Fruit fly (Drosophila melanogaster) whole organism, prepupa: ENCODE results near the gene chas.

ENCODE experiments used
- Blimp-1 ChIP-seq: fragments of 200-800 bp; sonication (Bioruptor generic); optimal IDR thresholded peaks from 3 replicates; lab custom pipeline; 2017; ENCODE audit warnings: missing biosample characterization, missing genetic modification characterization, mild to moderate bottlenecking, moderate library complexity, missing genetic modification reagents
- CG10631 ChIP-seq: fragments of 200-800 bp; sonication (Bioruptor generic); optimal IDR thresholded peaks from 2 replicates; lab custom pipeline; 2016; ENCODE audit warnings: missing biosample characterization, missing genetic modification characterization
- CG10669 ChIP-seq: fragments of 200-800 bp; sonication (Bioruptor generic); optimal IDR thresholded peaks from 3 replicates; lab custom pipeline; 2018; ENCODE audit warnings: missing biosample characterization, mild to moderate bottlenecking, missing genetic modification characterization, moderate library complexity
- CG11902 ChIP-seq: fragments of 200-800 bp; sonication (Bioruptor generic); optimal IDR thresholded peaks from 3 replicates; lab custom pipeline; 2016; ENCODE audit warnings: missing biosample characterization, missing genetic modification characterization
- CG15336 ChIP-seq: fragments of 200-800 bp; sonication (Bioruptor generic); IDR thresholded peaks from 2 replicates; pipeline ENCODE4 v1.3.6; 2022; ENCODE audit warnings: missing biosample characterization, missing genetic modification characterization
- CG1621 ChIP-seq: fragments of 200-800 bp; sonication (Bioruptor generic); optimal IDR thresholded peaks from 3 replicates; lab custom pipeline; 2018; ENCODE audit warnings: missing biosample characterization, mild to moderate bottlenecking, missing genetic modification characterization
- CG16779 ChIP-seq: fragments of 200-800 bp; sonication (Bioruptor generic); optimal IDR thresholded peaks from 3 replicates; lab custom pipeline; 2017; ENCODE audit warnings: missing biosample characterization, mild to moderate bottlenecking, missing genetic modification characterization
- CG3032 ChIP-seq: fragments of 200-800 bp; optimal IDR thresholded peaks from 2 replicates; lab custom pipeline; 2019; ENCODE audit warnings: missing biosample characterization, mild to moderate bottlenecking, missing genetic modification characterization, moderate library complexity
- CG31627 ChIP-seq: fragments of 200-800 bp; sonication (Bioruptor generic); optimal IDR thresholded peaks from 3 replicates; lab custom pipeline; 2016; ENCODE audit warnings: missing biosample characterization, missing genetic modification characterization
- CG32006 ChIP-seq: fragments of 200-800 bp; sonication (Bioruptor generic); optimal IDR thresholded peaks from 3 replicates; lab custom pipeline; 2017; ENCODE audit warnings: missing biosample characterization, mild to moderate bottlenecking, missing genetic modification characterization
- CG6163 ChIP-seq: fragments of 200-800 bp; sonication (Bioruptor generic); IDR thresholded peaks from 3 replicates; pipeline ENCODE4 v1.3.6; 2022; ENCODE audit warnings: missing biosample characterization, missing genetic modification characterization
- CG6276 ChIP-seq: fragments of 200-800 bp; sonication (Bioruptor generic); optimal IDR thresholded peaks from 2 replicates; lab custom pipeline; 2017; ENCODE audit warnings: missing biosample characterization, mild to moderate bottlenecking, missing genetic modification characterization
- CG6792 ChIP-seq: fragments of 200-800 bp; sonication (Bioruptor generic); optimal IDR thresholded peaks from 3 replicates; lab custom pipeline; 2016; ENCODE audit warnings: missing biosample characterization, missing genetic modification characterization
- CG6808 ChIP-seq: fragments of 200-800 bp; sonication (Bioruptor generic); optimal IDR thresholded peaks from 3 replicates; lab custom pipeline; 2017; ENCODE audit warnings: missing biosample characterization, missing genetic modification characterization, mild to moderate bottlenecking, moderate library complexity, missing genetic modification reagents
- CG6854 ChIP-seq: fragments of 200-800 bp; sonication (Bioruptor generic); optimal IDR thresholded peaks from 2 replicates; lab custom pipeline; 2017; ENCODE audit warnings: missing biosample characterization, mild to moderate bottlenecking, missing genetic modification characterization
- CG7368 ChIP-seq: fragments of 200-800 bp; sonication (Bioruptor generic); optimal IDR thresholded peaks from 3 replicates; lab custom pipeline; 2016; ENCODE audit warnings: missing biosample characterization, missing genetic modification characterization
- CG8119 ChIP-seq: fragments of 200-800 bp; sonication (Bioruptor generic); IDR thresholded peaks from 3 replicates; pipeline ENCODE4 v1.3.6; 2022; ENCODE audit warnings: missing biosample characterization, missing genetic modification characterization
- CG8632 ChIP-seq: fragments of 200-800 bp; sonication (Bioruptor generic); optimal IDR thresholded peaks from 3 replicates; lab custom pipeline; 2016; ENCODE audit warnings: missing biosample characterization, missing genetic modification characterization
- CG9139 ChIP-seq: fragments of 200-800 bp; sonication (Bioruptor generic); optimal IDR thresholded peaks from 3 replicates; lab custom pipeline; 2017; ENCODE audit warnings: missing biosample characterization, mild to moderate bottlenecking, missing genetic modification characterization
- Eip75B ChIP-seq: fragments of 200-800 bp; sonication (Bioruptor generic); optimal IDR thresholded peaks from 3 replicates; lab custom pipeline; 2016; ENCODE audit warnings: missing biosample characterization, missing genetic modification characterization
- Eip78C ChIP-seq: fragments of 200-800 bp; sonication (Bioruptor generic); peaks from one replicate; lab custom pipeline; 2016; ENCODE audit warnings: missing biosample characterization, missing genetic modification characterization
- Eip93F ChIP-seq: fragments of 200-800 bp; sonication (Bioruptor generic); optimal IDR thresholded peaks from 2 replicates; lab custom pipeline; 2016; ENCODE audit warnings: missing biosample characterization, mild to moderate bottlenecking, missing genetic modification characterization
- Ets21C ChIP-seq: fragments of 200-800 bp; sonication (Bioruptor generic); optimal IDR thresholded peaks from 3 replicates; lab custom pipeline; 2016; ENCODE audit warnings: missing biosample characterization, missing genetic modification characterization
- Ets96B ChIP-seq: fragments of 200-800 bp; optimal IDR thresholded peaks from 2 replicates; lab custom pipeline; 2019; ENCODE audit warnings: missing biosample characterization, mild to moderate bottlenecking, missing genetic modification characterization, moderate library complexity
- Gug ChIP-seq: fragments of 200-800 bp; sonication (Bioruptor generic); IDR thresholded peaks from 2 replicates; pipeline ENCODE4 v1.3.6; 2022; ENCODE audit warnings: missing biosample characterization, missing genetic modification characterization
- Hr39 ChIP-seq: fragments of 200-800 bp; sonication (Bioruptor generic); optimal IDR thresholded peaks from 2 replicates; lab custom pipeline; 2016; ENCODE audit warnings: missing biosample characterization, missing genetic modification characterization
- Hr4 ChIP-seq: fragments of 200-800 bp; sonication (Bioruptor generic); optimal IDR thresholded peaks from 3 replicates; lab custom pipeline; 2016; ENCODE audit warnings: missing biosample characterization, missing genetic modification characterization
- Lpt ChIP-seq: fragments of 200-800 bp; sonication (Bioruptor generic); optimal IDR thresholded peaks from 3 replicates; lab custom pipeline; 2016; ENCODE audit warnings: missing biosample characterization, missing genetic modification characterization
- OdsH ChIP-seq: fragments of 200-800 bp; sonication (Bioruptor generic); optimal IDR thresholded peaks from 3 replicates; lab custom pipeline; 2016; ENCODE audit warnings: missing biosample characterization, missing genetic modification characterization
- Sox102F ChIP-seq: fragments of 200-800 bp; sonication (Bioruptor generic); optimal IDR thresholded peaks from 2 replicates; lab custom pipeline; 2016; ENCODE audit warnings: missing biosample characterization, mild to moderate bottlenecking, missing genetic modification characterization
- Sox14 ChIP-seq: fragments of 200-800 bp; sonication (Bioruptor generic); optimal IDR thresholded peaks from 3 replicates; lab custom pipeline; 2016; ENCODE audit warnings: missing biosample characterization, missing genetic modification characterization
- Sox15 ChIP-seq: fragments of 200-800 bp; sonication (Bioruptor generic); optimal IDR thresholded peaks from 3 replicates; lab custom pipeline; 2016; ENCODE audit warnings: missing biosample characterization, missing genetic modification characterization
- achi ChIP-seq: fragments of 200-800 bp; sonication (Bioruptor generic); optimal IDR thresholded peaks from 3 replicates; lab custom pipeline; 2016; ENCODE audit warnings: missing biosample characterization, missing genetic modification characterization
- acj6 ChIP-seq: fragments of 200-800 bp; sonication (Bioruptor generic); optimal IDR thresholded peaks from 3 replicates; lab custom pipeline; 2016; ENCODE audit warnings: missing biosample characterization, missing genetic modification characterization
- cyc ChIP-seq: fragments of 200-800 bp; sonication (Bioruptor generic); optimal IDR thresholded peaks from 3 replicates; lab custom pipeline; 2016; ENCODE audit warnings: missing biosample characterization, missing genetic modification characterization
- dac ChIP-seq: fragments of 200-800 bp; sonication (Bioruptor generic); optimal IDR thresholded peaks from 2 replicates; lab custom pipeline; 2017; ENCODE audit warnings: missing biosample characterization, mild to moderate bottlenecking, missing genetic modification characterization
- dsx ChIP-seq: fragments of 200-800 bp; optimal IDR thresholded peaks from 3 replicates; lab custom pipeline; 2019; ENCODE audit warnings: missing biosample characterization, mild to moderate bottlenecking, missing genetic modification characterization, moderate library complexity; ENCODE audit not compliant: poor library complexity, severe bottlenecking
- eg ChIP-seq: fragments of 200-800 bp; sonication (Bioruptor generic); IDR thresholded peaks from 3 replicates; pipeline ENCODE4 v1.3.6; 2022; ENCODE audit warnings: missing biosample characterization, missing genetic modification characterization
- esn ChIP-seq: fragments of 200-800 bp; sonication (Bioruptor generic); optimal IDR thresholded peaks from 2 replicates; lab custom pipeline; 2016; ENCODE audit warnings: missing biosample characterization, mild to moderate bottlenecking, missing genetic modification characterization, moderate library complexity
- fd59A ChIP-seq: fragments of 200-800 bp; sonication (Bioruptor generic); optimal IDR thresholded peaks from 2 replicates; lab custom pipeline; 2017; ENCODE audit warnings: missing biosample characterization, mild to moderate bottlenecking, missing genetic modification characterization, missing genetic modification reagents
- fd85E ChIP-seq: fragments of 200-800 bp; sonication (Bioruptor generic); optimal IDR thresholded peaks from 3 replicates; lab custom pipeline; 2016; ENCODE audit warnings: missing biosample characterization, missing genetic modification characterization
- fkh ChIP-seq: fragments of 200-800 bp; sonication (Bioruptor generic); optimal IDR thresholded peaks from 3 replicates; lab custom pipeline; 2017; ENCODE audit warnings: missing biosample characterization, mild to moderate bottlenecking, missing genetic modification characterization, moderate library complexity
- net ChIP-seq: fragments of 200-800 bp; sonication (Bioruptor generic); optimal IDR thresholded peaks from 3 replicates; lab custom pipeline; 2016; ENCODE audit warnings: missing biosample characterization, missing genetic modification characterization
- pdm3 ChIP-seq: fragments of 200-800 bp; sonication (Bioruptor generic); optimal IDR thresholded peaks from 3 replicates; lab custom pipeline; 2016; ENCODE audit warnings: missing biosample characterization, missing genetic modification characterization
- spab ChIP-seq: fragments of 200-800 bp; sonication (Bioruptor generic); optimal IDR thresholded peaks from 2 replicates; lab custom pipeline; 2017; ENCODE audit warnings: missing biosample characterization, mild to moderate bottlenecking, missing genetic modification characterization, missing genetic modification reagents
- ss ChIP-seq, 2 experiments: fragments of 200-800 bp; sonication (Bioruptor generic); optimal IDR thresholded peaks; 2 replicates in 1 of 2; 3 replicates in 1 of 2; lab custom pipeline; 2017 to 2018; ENCODE audit warnings: mild to moderate bottlenecking in 2 of 2, missing biosample characterization in 2 of 2, missing genetic modification characterization in 2 of 2, moderate library complexity in 1 of 2
- svp ChIP-seq: fragments of 200-800 bp; sonication (Bioruptor generic); peaks from one replicate; lab custom pipeline; 2016; ENCODE audit warnings: missing biosample characterization, missing genetic modification characterization
- topi ChIP-seq: fragments of 200-800 bp; sonication (Bioruptor generic); optimal IDR thresholded peaks from 3 replicates; lab custom pipeline; 2016; ENCODE audit warnings: missing biosample characterization, missing genetic modification characterization
- vri ChIP-seq: fragments of 200-800 bp; sonication (Bioruptor generic); optimal IDR thresholded peaks from 3 replicates; lab custom pipeline; 2016; ENCODE audit warnings: missing biosample characterization, mild to moderate bottlenecking, missing genetic modification characterization

The chas gene

DNA sequence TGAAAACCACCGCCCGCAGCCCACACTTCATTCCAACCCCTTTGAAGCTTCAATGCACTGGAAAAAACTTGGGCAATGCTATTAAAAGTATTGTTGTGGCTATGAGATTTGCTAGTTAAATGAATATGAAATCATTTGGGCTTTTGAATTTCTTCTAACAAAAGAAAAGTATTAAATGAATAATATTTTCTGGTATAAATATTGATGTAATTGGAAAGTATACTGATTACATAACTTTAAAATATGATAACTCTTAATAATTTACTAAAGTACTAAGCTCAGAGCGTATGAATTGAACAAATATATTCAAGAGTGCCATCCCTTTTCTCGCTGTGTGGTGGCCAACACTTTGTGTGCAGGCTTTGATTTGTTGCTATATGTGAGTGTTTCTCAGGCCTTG, 5.8 kb downstream of the chas start (continued):
- no peak for TF ChIP-seq CG10631
- TF ChIP-seq dac: peak; percentile 8
- TF ChIP-seq Hr39 (GFP tag; lab: Kevin White, UChicago): no peak
- no peak for TF ChIP-seq fkh (GFP tag; lab: Kevin White, UChicago)
- no peak for TF ChIP-seq svp (GFP tag; lab: Kevin White, UChicago)
- peak; percentile 60 for TF ChIP-seq Hr4 (GFP tag; lab: Kevin White, UChicago)
- TF ChIP-seq acj6 (GFP tag; lab: Kevin White, UChicago): no peak
- no peak for TF ChIP-seq CG6854 (GFP tag; lab: Kevin White, UChicago)
- peak; percentile 57 for TF ChIP-seq CG15336 (GFP tag; lab: Robert Waterston, UW)
- TF ChIP-seq Sox14 (GFP tag; lab: Kevin White, UChicago): no peak
- no peak for TF ChIP-seq CG8632 (GFP tag; lab: Kevin White, UChicago)
- peak; percentile 51 for TF ChIP-seq Eip78C
- TF ChIP-seq CG1621 (tag; lab: Kevin White, UChicago): no peak
- no peak for TF ChIP-seq CG7368 (GFP tag; lab: Kevin White, UChicago)
- 0 out of 3 replicates have a peak, but pooled peaks have one; percentile 30 for TF ChIP-seq CG6163 (GFP tag; lab: Robert Waterston, UW)
- no peak for TF ChIP-seq CG9139 (GFP tag; lab: Kevin White, UChicago)
- TF ChIP-seq pdm3 (GFP tag; lab: Kevin White, UChicago): peak; percentile 15
- no peak for TF ChIP-seq esn
- TF ChIP-seq Eip93F (GFP tag; lab: Kevin White, UChicago): no peak
- 0 out of 3 replicates have a peak, but pooled peaks have one; percentile 59 for TF ChIP-seq CG8119 (GFP tag; lab: Robert Waterston, UW)
- no peak for TF ChIP-seq Eip75B (GFP tag; lab: Kevin White, UChicago)
- no peak for TF ChIP-seq vri (GFP tag; lab: Kevin White, UChicago)
- no peak for TF ChIP-seq dsx
- TF ChIP-seq fd85E (GFP tag; lab: Kevin White, UChicago): no peak
- peak; percentile 20 for TF ChIP-seq net (GFP tag; lab: Kevin White, UChicago)
- TF ChIP-seq OdsH (GFP tag; lab: Kevin White, UChicago): peak; percentile 35
- no peak for TF ChIP-seq CG3032 (tag; lab: Kevin White, UChicago)
- TF ChIP-seq CG6792 (GFP tag; lab: Kevin White, UChicago): no peak
- no peak for TF ChIP-seq spab (GFP tag; lab: Kevin White, UChicago)
- no peak for TF ChIP-seq CG10669 (GFP tag; lab: Kevin White, UChicago)
- peak; percentile 64 for TF ChIP-seq CG6276 (GFP tag; lab: Kevin White, UChicago)
- no peak for TF ChIP-seq Ets21C (GFP tag; lab: Kevin White, UChicago)
- TF ChIP-seq achi (GFP tag; lab: Kevin White, UChicago): peak; percentile 7
- no peak for TF ChIP-seq CG6808 (GFP tag; lab: Kevin White, UChicago)
- no peak for TF ChIP-seq CG31627 (GFP tag; lab: Kevin White, UChicago)
- TF ChIP-seq topi (GFP tag; lab: Kevin White, UChicago): no peak
- peak; percentile 78 for TF ChIP-seq CG32006
- TF ChIP-seq Sox15 (GFP tag; lab: Kevin White, UChicago): no peak
- TF ChIP-seq CG16779: no peak
- TF ChIP-seq, all 60 proteins: peak for 16

- TF ChIP-seq ss (GFP tag; optimal IDR thresholded peaks at IDR 0.05; lab: Kevin White, UChicago) (peak; percentile 14 to 53), Sox15 (GFP tag; lab: Kevin White, UChicago) (no peak), Ets96B (tag; lab: Kevin White, UChicago) (peak; percentile 26), Eip75B (GFP tag; lab: Kevin White, UChicago) (no peak), CG6808 (GFP tag; lab: Kevin White, UChicago) (peak; percentile 52), Sox102F (no peak), esn (no peak), eg (GFP tag; lab: Robert Waterston, UW) (0 out of 3 replicates have a peak, but pooled peaks have one; percentile 33), CG15336 (GFP tag; lab: Robert Waterston, UW) (0 out of 2 replicates have a peak, but pooled peaks have one; percentile 17), Eip78C (peak; percentile 82), CG3032 (tag; lab: Kevin White, UChicago) (peak; percentile 41), svp (GFP tag; lab: Kevin White, UChicago) (peak; percentile 55), CG9139 (GFP tag; lab: Kevin White, UChicago) (no peak), OdsH (GFP tag; lab: Kevin White, UChicago) (peak; percentile 23), CG16779 (peak; percentile 35), net (GFP tag; lab: Kevin White, UChicago) (peak; percentile 19), fd59A (GFP tag; lab: Kevin White, UChicago) (peak; percentile 27), cyc (GFP tag; lab: Kevin White, UChicago) (no peak), Lpt (GFP tag; lab: Kevin White, UChicago) (no peak), Blimp-1 (no peak), Sox14 (GFP tag; lab: Kevin White, UChicago) (no peak), Gug (GFP tag; lab: Robert Waterston, UW) (0 out of 2 replicates have a peak, but pooled peaks have one; percentile 14), CG10669 (GFP tag; lab: Kevin White, UChicago) (peak; percentile 41), CG32006 (peak; percentile 60), CG11902 (GFP tag; lab: Kevin White, UChicago) (no peak)
Observed at dm6 chrX:17686179-17686578, 12.4 kb downstream of the chas start.
